Worm (Caenorhabditis elegans) whole organism, L2 larva: ENCODE data around the gene immp-1.

ENCODE experiments used
- F13H6.1 ChIP-seq: sonication (generic microtip); optimal IDR thresholded peaks from 2 replicates; lab custom pipeline; 2016; ENCODE audit warnings: missing genetic modification characterization, missing compliant biosample characterization
- ama-1 ChIP-seq: fragments of 150-350 bp; optimal IDR thresholded peaks from 2 replicates; lab custom pipeline; 2018; ENCODE audit warnings: inconsistent platforms
- ceh-82 ChIP-seq: fragments of 150-350 bp; optimal IDR thresholded peaks from 2 replicates; lab custom pipeline; 2014; ENCODE audit warnings: missing biosample characterization, missing genetic modification characterization
- fos-1 ChIP-seq: fragments of 150-350 bp; optimal IDR thresholded peaks from 2 replicates; lab custom pipeline; 2014; ENCODE audit warnings: missing biosample characterization, missing genetic modification characterization
- lin-11 ChIP-seq: fragments of 150-350 bp; sonication (generic microtip); optimal IDR thresholded peaks from 2 replicates; lab custom pipeline; 2014; ENCODE audit warnings: missing biosample characterization, missing genetic modification characterization, inconsistent platforms, mixed read lengths
- mbf-1 ChIP-seq: sonication (generic microtip); optimal IDR thresholded peaks from 2 replicates; lab custom pipeline; 2017; ENCODE audit warnings: missing biosample characterization, missing genetic modification characterization
- mdl-1 ChIP-seq, 2 experiments: fragments of 150-350 bp in 1 of 2; sonication (generic microtip) in 1 of 2; optimal IDR thresholded peaks; 2 replicates each; lab custom pipeline; 2017; ENCODE audit warnings: missing biosample characterization in 2 of 2, missing genetic modification characterization in 2 of 2
- nhr-237 ChIP-seq: fragments of 150-350 bp; optimal IDR thresholded peaks from 2 replicates; lab custom pipeline; 2014; ENCODE audit warnings: missing biosample characterization, missing genetic modification characterization

ce11 chrIII:11817865-11818264 is 43.1 kb downstream of the immp-1 start:
- TF ChIP-seq mbf-1 (tag; lab: Kevin White, UChicago) (no peak), F13H6.1 (tag; lab: Kevin White, UChicago) (no peak), fos-1 (tag; lab: Kevin White, UChicago) (no peak), ama-1 (lab: Kevin White, UChicago) (no peak), mdl-1 (tag; optimal IDR thresholded peaks at IDR 0.05; lab: Kevin White, UChicago) (no peak), nhr-237 (tag; lab: Kevin White, UChicago) (no peak), ceh-82 (tag; lab: Kevin White, UChicago) (no peak), lin-11 (tag; lab: Kevin White, UChicago) (no peak)
